Worm (Caenorhabditis elegans) whole organism, midembryonic: ENCODE data around the gene srbc-66.

Experiments
- cog-1 ChIP-seq: sonication (generic microtip); optimal IDR thresholded peaks from 2 replicates; lab custom pipeline; 2016; ENCODE audit warnings: missing genetic modification characterization, missing compliant biosample characterization
- flt-1 ChIP-seq: fragments of 200-800 bp; sonication (Bioruptor generic); IDR thresholded peaks from 2 replicates; pipeline ENCODE4 v1.3.6; 2022; ENCODE audit warnings: missing genetic modification characterization, missing compliant biosample characterization
- klf-2 ChIP-seq: fragments of 200-800 bp; sonication (Bioruptor generic); conservative IDR thresholded peaks from 2 replicates; pipeline ENCODE4 v1.3.6; 2022; ENCODE audit warnings: missing genetic modification reagents, missing genetic modification characterization, missing compliant biosample characterization
- ztf-23 ChIP-seq: fragments of 200-800 bp; sonication (Bioruptor generic); IDR thresholded peaks from 2 replicates; pipeline ENCODE4 v1.3.6; 2022; ENCODE audit warnings: missing genetic modification reagents, missing genetic modification characterization, missing compliant biosample characterization
- ztf-29 ChIP-seq: fragments of 200-800 bp; sonication (Bioruptor generic); IDR thresholded peaks from 2 replicates; pipeline ENCODE4 v1.3.6; 2022; ENCODE audit warnings: missing genetic modification reagents, missing genetic modification characterization, missing compliant biosample characterization

- no peak for TF ChIP-seq flt-1 (GFP tag; lab: Robert Waterston, UW)
- no peak for TF ChIP-seq klf-2 (GFP tag; lab: Robert Waterston, UW)
- no peak for TF ChIP-seq ztf-29 (GFP tag; lab: Robert Waterston, UW)
- no peak for TF ChIP-seq ztf-23 (GFP tag; lab: Robert Waterston, UW)
- TF ChIP-seq cog-1 (tag; lab: Kevin White, UChicago): no peak
Measured at ce11 chrV:3490435-3490834, 40.1 kb upstream of the srbc-66 start, which contains the start of gene srbc-36.
